Fruit fly (Drosophila melanogaster) whole organism, pupa: ENCODE results near the gene CG1789.

ENCODE experiments used
- CG10348 ChIP-seq: fragments of 200-800 bp; sonication (Bioruptor generic); IDR thresholded peaks from 2 replicates; pipeline ENCODE4 v1.3.6; 2022; ENCODE audit warnings: missing biosample characterization, missing genetic modification characterization
- CG12605 ChIP-seq: fragments of 200-800 bp; sonication (Bioruptor generic); IDR thresholded peaks from 2 replicates; pipeline ENCODE4 v1.3.6; 2022; ENCODE audit warnings: missing biosample characterization, missing genetic modification characterization
- CG15710 ChIP-seq: fragments of 200-800 bp; sonication (Bioruptor generic); optimal IDR thresholded peaks from 2 replicates; lab custom pipeline; 2018; ENCODE audit warnings: missing biosample characterization, mild to moderate bottlenecking, missing genetic modification characterization, moderate library complexity
- CG17806 ChIP-seq: fragments of 200-800 bp; sonication (Bioruptor generic); optimal IDR thresholded peaks from 2 replicates; lab custom pipeline; 2018; ENCODE audit warnings: missing biosample characterization, mild to moderate bottlenecking, missing genetic modification characterization, moderate library complexity
- CG8159 ChIP-seq: fragments of 200-800 bp; sonication (Bioruptor generic); optimal IDR thresholded peaks from 3 replicates; lab custom pipeline; 2018; ENCODE audit warnings: missing biosample characterization, mild to moderate bottlenecking, missing genetic modification characterization, moderate library complexity
- D1 ChIP-seq: fragments of 200-800 bp; sonication (Bioruptor generic); optimal IDR thresholded peaks from 2 replicates; lab custom pipeline; 2018; ENCODE audit warnings: missing biosample characterization, mild to moderate bottlenecking, missing genetic modification characterization, moderate library complexity
- EcR ChIP-seq: fragments of 200-800 bp; sonication (Bioruptor generic); optimal IDR thresholded peaks from 3 replicates; lab custom pipeline; 2019; ENCODE audit warnings: missing biosample characterization, missing genetic modification characterization, mild to moderate bottlenecking, moderate library complexity, missing genetic modification reagents
- Ets98B ChIP-seq: fragments of 200-800 bp; sonication (Bioruptor generic); IDR thresholded peaks from 2 replicates; pipeline ENCODE4 v1.3.6; 2022; ENCODE audit warnings: missing biosample characterization, missing genetic modification characterization
- Snoo ChIP-seq: fragments of 200-800 bp; sonication (Bioruptor generic); optimal IDR thresholded peaks from 3 replicates; lab custom pipeline; 2017; ENCODE audit warnings: missing biosample characterization, mild to moderate bottlenecking, missing genetic modification characterization, inconsistent platforms
- fd96Ca ChIP-seq: fragments of 200-800 bp; sonication (Bioruptor generic); IDR thresholded peaks from 3 replicates; pipeline ENCODE4 v1.3.6; 2022; ENCODE audit warnings: missing biosample characterization, missing genetic modification characterization
- gl ChIP-seq: fragments of 200-800 bp; sonication (Bioruptor generic); optimal IDR thresholded peaks from 2 replicates; lab custom pipeline; 2018; ENCODE audit warnings: missing biosample characterization, mild to moderate bottlenecking, missing genetic modification characterization

DNA sequence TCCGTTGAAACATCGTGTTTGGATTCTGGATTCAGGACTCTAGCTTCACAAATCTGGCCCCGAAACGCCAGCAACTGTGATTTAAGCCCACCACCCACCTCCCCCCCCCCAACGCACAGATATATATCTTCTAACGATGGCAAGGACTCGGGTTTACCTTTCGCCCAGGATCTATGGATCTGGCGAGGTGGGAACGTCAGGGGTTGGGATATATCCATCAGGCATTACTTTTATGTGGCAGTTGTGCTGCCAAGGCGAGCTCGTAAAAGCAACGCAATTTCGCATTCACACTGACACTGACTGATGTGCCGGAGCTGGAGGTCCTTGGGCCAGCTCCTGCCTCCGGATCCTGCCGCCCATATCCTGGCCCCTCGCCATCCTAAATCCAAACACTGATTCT lies 12.1 kb downstream of the CG1789 start:
- no peak for TF ChIP-seq Ets98B (GFP tag; lab: Robert Waterston, UW)
- TF ChIP-seq CG15710 = no peak
- no peak for TF ChIP-seq EcR (GFP tag; lab: Kevin White, UChicago)
- TF ChIP-seq gl (tag; lab: Kevin White, UChicago) = no peak
- TF ChIP-seq CG12605 = no peak
- no peak for TF ChIP-seq Snoo (tag; lab: Kevin White, UChicago)
- TF ChIP-seq fd96Ca (GFP tag; lab: Robert Waterston, UW) = no peak
- TF ChIP-seq CG17806 (tag; lab: Kevin White, UChicago) = no peak
- TF ChIP-seq CG8159 (tag; lab: Kevin White, UChicago) = no peak
- TF ChIP-seq D1 = no peak
- TF ChIP-seq CG10348 (GFP tag; lab: Robert Waterston, UW) = no peak
